Worm (Caenorhabditis elegans) whole organism, late embryonic: ENCODE data around the gene T24D5.1.

ENCODE experiments used
- F13H6.1 ChIP-seq: sonication (generic microtip); optimal IDR thresholded peaks from 2 replicates; lab custom pipeline; 2016; ENCODE audit warnings: missing genetic modification characterization, missing compliant biosample characterization
- T23F11.4 ChIP-seq: fragments of 200-800 bp; sonication (Bioruptor generic); optimal IDR thresholded peaks from 2 replicates; lab custom pipeline; 2018; ENCODE audit warnings: mild to moderate bottlenecking, missing genetic modification characterization, missing compliant biosample characterization
- ama-1 ChIP-seq: fragments of 150-350 bp; optimal IDR thresholded peaks from 2 replicates; lab custom pipeline; 2014
- ceh-30 ChIP-seq: fragments of 150-350 bp; optimal IDR thresholded peaks from 2 replicates; lab custom pipeline; 2014; ENCODE audit warnings: missing biosample characterization, missing genetic modification characterization
- che-1 ChIP-seq: sonication (generic microtip); optimal IDR thresholded peaks from 2 replicates; lab custom pipeline; 2016; ENCODE audit warnings: mild to moderate bottlenecking, missing genetic modification characterization, missing compliant biosample characterization
- dmd-4 ChIP-seq: sonication (generic microtip); optimal IDR thresholded peaks from 2 replicates; lab custom pipeline; 2016; ENCODE audit warnings: borderline replicate concordance, missing genetic modification characterization, missing compliant biosample characterization
- fkh-6 ChIP-seq: sonication (generic microtip); optimal IDR thresholded peaks from 2 replicates; lab custom pipeline; 2016; ENCODE audit warnings: missing genetic modification characterization, missing compliant biosample characterization
- lim-6 ChIP-seq: sonication (generic microtip); optimal IDR thresholded peaks from 2 replicates; lab custom pipeline; 2016; ENCODE audit warnings: missing genetic modification characterization, missing compliant biosample characterization
- mec-3 ChIP-seq: sonication (generic microtip); optimal IDR thresholded peaks from 2 replicates; lab custom pipeline; 2016; ENCODE audit warnings: borderline replicate concordance, missing genetic modification characterization, missing compliant biosample characterization
- nfya-1 ChIP-seq: sonication (generic microtip); optimal IDR thresholded peaks from 2 replicates; lab custom pipeline; 2017; ENCODE audit warnings: missing genetic modification characterization, mild to moderate bottlenecking, missing compliant biosample characterization, antibody characterized with exemption, moderate library complexity
- pqm-1 ChIP-seq: sonication (generic microtip); optimal IDR thresholded peaks from 2 replicates; lab custom pipeline; 2016; ENCODE audit warnings: missing genetic modification characterization, missing compliant biosample characterization
- tbx-2 ChIP-seq: sonication (generic microtip); optimal IDR thresholded peaks from 2 replicates; lab custom pipeline; 2016; ENCODE audit warnings: missing genetic modification characterization, missing compliant biosample characterization
- tbx-7 ChIP-seq: sonication (generic microtip); optimal IDR thresholded peaks from 2 replicates; lab custom pipeline; 2016; ENCODE audit warnings: missing genotype, missing genetic modification characterization, missing compliant biosample characterization
- unc-42 ChIP-seq: sonication (generic microtip); optimal IDR thresholded peaks from 2 replicates; lab custom pipeline; 2016; ENCODE audit warnings: missing genotype, missing genetic modification characterization, missing compliant biosample characterization

DNA sequence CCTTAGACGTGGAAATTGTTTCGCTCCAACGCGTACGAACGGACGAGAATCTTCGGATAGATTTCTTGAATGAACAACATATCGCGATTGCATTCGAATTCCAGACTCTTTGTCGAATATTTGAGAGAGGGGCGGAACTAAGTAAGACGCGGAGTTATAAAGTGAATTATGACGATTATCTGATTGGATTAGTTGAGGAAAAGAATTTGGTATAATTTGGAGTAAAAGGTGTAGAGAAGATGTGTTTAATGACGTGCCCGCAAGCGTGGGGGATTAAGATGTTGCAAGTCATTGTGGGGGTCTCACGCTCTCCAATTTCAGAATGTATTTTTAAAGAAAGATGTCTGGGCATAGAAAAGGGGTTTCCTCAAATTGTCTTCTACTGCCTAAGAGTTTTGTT lies 29.5 kb upstream of the T24D5.1 start:
- TF ChIP-seq tbx-7 (tag; lab: Kevin White, UChicago) (no peak), lim-6 (tag; lab: Kevin White, UChicago) (no peak), dmd-4 (tag; lab: Kevin White, UChicago) (no peak), che-1 (no peak), F13H6.1 (tag; lab: Kevin White, UChicago) (no peak), ama-1 (lab: Kevin White, UChicago) (no peak), tbx-2 (tag; lab: Kevin White, UChicago) (no peak), pqm-1 (tag; lab: Kevin White, UChicago) (no peak), ceh-30 (tag; lab: Kevin White, UChicago) (no peak), mec-3 (no peak), T23F11.4 (GFP tag; lab: Kevin White, UChicago) (no peak), unc-42 (no peak), nfya-1 (no peak), fkh-6 (no peak)
